Worm (Caenorhabditis elegans) whole organism, L4 larva: ENCODE measurements around the gene cyp-14A3.
A peak's percentile ranks its signal among the peaks of the same experiment; 100 is the strongest.

Experiments
- F37D6.2 ChIP-seq: sonication (generic microtip); optimal IDR thresholded peaks from 2 replicates; lab custom pipeline; 2016; ENCODE audit warnings: mild to moderate bottlenecking, missing genetic modification characterization, missing compliant biosample characterization
- F44E2.7 ChIP-seq: fragments of 200-800 bp; sonication (Bioruptor generic); IDR thresholded peaks from 2 replicates; pipeline ENCODE4 v2.1.2; 2022; ENCODE audit warnings: missing genetic modification characterization, missing compliant biosample characterization
- R02D3.7 ChIP-seq: fragments of 150-350 bp; sonication (generic microtip); optimal IDR thresholded peaks from 3 replicates; lab custom pipeline; 2014; ENCODE audit warnings: missing biosample characterization, missing genetic modification characterization
- T20F7.1 ChIP-seq: fragments of 200-800 bp; sonication (Bioruptor generic); optimal IDR thresholded peaks from 2 replicates; lab custom pipeline; 2018; ENCODE audit warnings: mild to moderate bottlenecking, missing genetic modification characterization, missing compliant biosample characterization
- Y75B8A.6 ChIP-seq: fragments of 200-800 bp; sonication (Bioruptor generic); IDR thresholded peaks from 2 replicates; pipeline ENCODE4 v1.3.6; 2022; ENCODE audit warnings: missing genetic modification reagents, missing genetic modification characterization, missing compliant biosample characterization
- ZK546.5 ChIP-seq, 2 experiments: sonication (generic microtip); optimal IDR thresholded peaks; 2 replicates each; lab custom pipeline; 2017; ENCODE audit warnings: missing biosample characterization in 2 of 2, missing genetic modification characterization in 2 of 2
- aha-1 ChIP-seq: fragments of 150-350 bp; peaks from one replicate; lab custom pipeline; 2014; ENCODE audit warnings: missing biosample characterization, missing genetic modification characterization
- aly-2 ChIP-seq: sonication (generic microtip); optimal IDR thresholded peaks from 2 replicates; lab custom pipeline; 2018; ENCODE audit warnings: missing biosample characterization, missing genetic modification characterization
- ama-1 ChIP-seq: fragments of 150-350 bp; optimal IDR thresholded peaks from 2 replicates; lab custom pipeline; 2014; ENCODE audit warnings: inconsistent platforms, mixed read lengths
- ceh-28 ChIP-seq: fragments of 150-350 bp; optimal IDR thresholded peaks from 2 replicates; lab custom pipeline; 2014; ENCODE audit warnings: missing biosample characterization, missing genetic modification reagents, missing genetic modification characterization
- ceh-62 ChIP-seq: sonication (generic microtip); optimal IDR thresholded peaks from 2 replicates; lab custom pipeline; 2017; ENCODE audit warnings: missing biosample characterization, missing genetic modification characterization
- daf-16 ChIP-seq, 3 experiments: sonication (generic microtip); optimal IDR thresholded peaks; 2 replicates each; lab custom pipeline; 2016 to 2017; ENCODE audit warnings: missing genetic modification characterization in 3 of 3, missing genetic modification reagents in 3 of 3, mild to moderate bottlenecking in 2 of 3, missing compliant biosample characterization in 2 of 3, missing biosample characterization in 1 of 3, moderate library complexity in 1 of 3
- dmd-8 ChIP-seq: fragments of 200-800 bp; sonication (Bioruptor generic); IDR thresholded peaks from 2 replicates; pipeline ENCODE4 v1.3.6; 2022; ENCODE audit warnings: missing genetic modification characterization, missing compliant biosample characterization
- dve-1 ChIP-seq: sonication (generic microtip); optimal IDR thresholded peaks from 2 replicates; lab custom pipeline; 2017; ENCODE audit warnings: antibody characterized with exemption, mild to moderate bottlenecking, missing genetic modification characterization, missing compliant biosample characterization; ENCODE audit not compliant: insufficient read depth
- egl-27 ChIP-seq: sonication (generic microtip); optimal IDR thresholded peaks from 3 replicates; lab custom pipeline; 2017; ENCODE audit warnings: missing biosample characterization, missing genetic modification reagents, missing genetic modification characterization
- fkh-10 ChIP-seq: fragments of 150-350 bp; optimal IDR thresholded peaks from 2 replicates; lab custom pipeline; 2014; ENCODE audit warnings: missing biosample characterization, missing genetic modification reagents, missing genetic modification characterization
- fos-1 ChIP-seq: fragments of 150-350 bp; optimal IDR thresholded peaks from 2 replicates; lab custom pipeline; 2014; ENCODE audit warnings: missing biosample characterization, missing genetic modification characterization
- hlh-11 ChIP-seq: fragments of 200-800 bp; sonication (Bioruptor generic); optimal IDR thresholded peaks from 2 replicates; lab custom pipeline; 2018; ENCODE audit warnings: mild to moderate bottlenecking, missing genetic modification characterization, missing compliant biosample characterization
- hlh-30 ChIP-seq: sonication (generic microtip); optimal IDR thresholded peaks from 2 replicates; lab custom pipeline; 2017; ENCODE audit warnings: antibody characterized with exemption, mild to moderate bottlenecking, missing genetic modification characterization, missing compliant biosample characterization; ENCODE audit not compliant: insufficient read depth
- jun-1 ChIP-seq: fragments of 150-350 bp; optimal IDR thresholded peaks from 2 replicates; lab custom pipeline; 2014; ENCODE audit warnings: missing biosample characterization, missing genetic modification reagents, missing genetic modification characterization
- lin-15B ChIP-seq: fragments of 150-350 bp; sonication (generic microtip); optimal IDR thresholded peaks from 3 replicates; lab custom pipeline; 2014; ENCODE audit warnings: missing biosample characterization, missing genetic modification characterization
- lin-39 ChIP-seq: fragments of 150-350 bp; optimal IDR thresholded peaks from 2 replicates; lab custom pipeline; 2014; ENCODE audit warnings: missing biosample characterization, missing genetic modification reagents, missing genetic modification characterization
- lsy-2 ChIP-seq, 2 experiments: fragments of 150-350 bp in 1 of 2; sonication (generic microtip) in 1 of 2; optimal IDR thresholded peaks; 2 replicates each; lab custom pipeline; 2014 to 2017; ENCODE audit warnings: missing biosample characterization in 2 of 2, missing genetic modification characterization in 2 of 2
- madf-5 ChIP-seq, 2 experiments: fragments of 200-800 bp; sonication (Bioruptor generic); IDR thresholded peaks; 2 replicates each; pipeline ENCODE4 v1.3.6; 2022; ENCODE audit warnings: missing compliant biosample characterization in 2 of 2, missing genetic modification characterization in 2 of 2
- mxl-3 ChIP-seq: fragments of 200-800 bp; sonication (Bioruptor generic); optimal IDR thresholded peaks from 2 replicates; lab custom pipeline; 2018; ENCODE audit warnings: mild to moderate bottlenecking, missing genetic modification characterization, missing compliant biosample characterization
- nhr-102 ChIP-seq: sonication (generic microtip); optimal IDR thresholded peaks from 2 replicates; lab custom pipeline; 2016; ENCODE audit warnings: mild to moderate bottlenecking, missing genetic modification characterization, moderate library complexity, missing compliant biosample characterization
- nhr-237 ChIP-seq: sonication (generic microtip); optimal IDR thresholded peaks from 2 replicates; lab custom pipeline; 2017; ENCODE audit warnings: missing biosample characterization, missing genetic modification characterization
- nhr-28 ChIP-seq: fragments of 150-350 bp; optimal IDR thresholded peaks from 2 replicates; lab custom pipeline; 2014; ENCODE audit warnings: missing biosample characterization, missing genetic modification characterization
- nhr-42 ChIP-seq: fragments of 200-800 bp; sonication (Bioruptor generic); IDR thresholded peaks from 2 replicates; pipeline ENCODE4 v1.3.6; 2022; ENCODE audit warnings: missing genetic modification characterization, missing compliant biosample characterization
- nhr-6 ChIP-seq: fragments of 150-350 bp; optimal IDR thresholded peaks from 2 replicates; lab custom pipeline; 2014; ENCODE audit warnings: missing biosample characterization, missing genetic modification characterization
- nhr-77 ChIP-seq: fragments of 150-350 bp; optimal IDR thresholded peaks from 2 replicates; lab custom pipeline; 2014; ENCODE audit warnings: missing biosample characterization, missing genetic modification characterization
- saeg-2 ChIP-seq: fragments of 200-800 bp; sonication (Bioruptor generic); IDR thresholded peaks from 2 replicates; pipeline ENCODE4 v1.3.6; 2022; ENCODE audit warnings: missing genetic modification reagents, missing genetic modification characterization, missing compliant biosample characterization
- sdz-12 ChIP-seq: fragments of 200-800 bp; sonication (Bioruptor generic); optimal IDR thresholded peaks from 2 replicates; lab custom pipeline; 2018; ENCODE audit warnings: mild to moderate bottlenecking, missing genetic modification characterization, missing compliant biosample characterization
- snpc-1.2 ChIP-seq: fragments of 200-800 bp; sonication (Bioruptor generic); IDR thresholded peaks from 2 replicates; pipeline ENCODE4 v1.3.6; 2022; ENCODE audit warnings: missing genetic modification reagents, missing genetic modification characterization, missing compliant biosample characterization
- tra-1 ChIP-seq: fragments of 200-800 bp; sonication (Bioruptor generic); IDR thresholded peaks from 2 replicates; pipeline ENCODE4 v1.3.6; 2022; ENCODE audit warnings: missing genetic modification reagents, missing genetic modification characterization, missing compliant biosample characterization
- unc-130 ChIP-seq: sonication (generic microtip); optimal IDR thresholded peaks from 2 replicates; lab custom pipeline; 2016; ENCODE audit warnings: missing genetic modification reagents, missing genetic modification characterization, missing compliant biosample characterization
- unc-62 ChIP-seq, 3 experiments: fragments of 150-350 bp in 1 of 3; sonication (generic microtip); optimal IDR thresholded peaks in 2 of 3; peaks in 1 of 3; 1 replicate in 1 of 3; 2 replicates in 2 of 3; lab custom pipeline; 2014 to 2017; ENCODE audit warnings: missing biosample characterization in 3 of 3, missing genetic modification characterization in 3 of 3, missing genetic modification reagents in 3 of 3, missing genotype in 1 of 3
- vab-7 ChIP-seq: fragments of 200-800 bp; sonication (Bioruptor generic); IDR thresholded peaks from 2 replicates; pipeline ENCODE4 v1.3.6; 2022; ENCODE audit warnings: missing genetic modification reagents, missing genetic modification characterization, missing compliant biosample characterization
- zip-11 ChIP-seq: fragments of 200-800 bp; sonication (Bioruptor generic); IDR thresholded peaks from 2 replicates; pipeline ENCODE4 v1.3.6; 2022; ENCODE audit warnings: missing genetic modification characterization, missing compliant biosample characterization
- zip-2 ChIP-seq: fragments of 150-350 bp; optimal IDR thresholded peaks from 2 replicates; lab custom pipeline; 2014; ENCODE audit warnings: missing biosample characterization, missing genetic modification characterization
- ztf-11 ChIP-seq: fragments of 150-350 bp; optimal IDR thresholded peaks from 2 replicates; lab custom pipeline; 2014; ENCODE audit warnings: missing biosample characterization, missing genetic modification characterization

Gene cyp-14A3

ce11 chrX:13234879-13235278 is 39.1 kb downstream of the cyp-14A3 start, which contains the start of gene K08H2.2:
Gene K08H2.2, minus strand, starts transcription at chrX:13234979.
- TF ChIP-seq aha-1 (tag; lab: Kevin White, UChicago) (peak; percentile 1), hlh-30 (tag; lab: Kevin White, UChicago) (no peak), unc-130 (GFP tag; lab: Kevin White, UChicago) (no peak), ZK546.5 (tag; optimal IDR thresholded peaks at IDR 0.05; lab: Kevin White, UChicago) (no peak)

ce11 chrX:13232259-13232658 is 41.7 kb downstream of the cyp-14A3 start, which contains the start of gene bgnt-1.5:
Gene bgnt-1.5, minus strand, starts transcription at chrX:13232359.
- no peak for TF ChIP-seq mxl-3 (GFP tag; lab: Kevin White, UChicago)
- TF ChIP-seq tra-1 (GFP tag; lab: Robert Waterston, UW), result no peak
- TF ChIP-seq snpc-1.2, result no peak
- peak; percentile 45 for TF ChIP-seq aha-1 (tag; lab: Kevin White, UChicago)
- TF ChIP-seq T20F7.1 (GFP tag; lab: Kevin White, UChicago), result no peak
- TF ChIP-seq Y75B8A.6 (GFP tag; lab: Robert Waterston, UW), result no peak

- TF ChIP-seq ceh-62 (tag; lab: Kevin White, UChicago) (no peak), egl-27 (tag; lab: Kevin White, UChicago) (no peak), fos-1 (tag; lab: Kevin White, UChicago) (no peak), madf-5 (GFP tag; IDR thresholded peaks at IDR 0.05; lab: Robert Waterston, UW) (no peak), dve-1 (tag; lab: Kevin White, UChicago) (no peak), fkh-10 (GFP tag; lab: Kevin White, UChicago) (no peak), saeg-2 (GFP tag; lab: Robert Waterston, UW) (no peak), ztf-11 (tag; lab: Kevin White, UChicago) (no peak)
These were observed 46.2 kb downstream of the cyp-14A3 start for ce11 chrX:13227778-13228177.

ce11 chrX:13226614-13227096 is 47.3 kb downstream of the cyp-14A3 start, which contains the start of gene skr-21:
Gene skr-21, minus strand, starts transcription at chrX:13226664.
- no peak for TF ChIP-seq dmd-8 (GFP tag; lab: Robert Waterston, UW)
- TF ChIP-seq nhr-102 (tag; lab: Kevin White, UChicago), result no peak
- no peak for TF ChIP-seq nhr-77 (tag; lab: Kevin White, UChicago)
- no peak for TF ChIP-seq Y75B8A.6 (GFP tag; lab: Robert Waterston, UW)
- no peak for TF ChIP-seq tra-1 (GFP tag; lab: Robert Waterston, UW)
- TF ChIP-seq dve-1 (tag; lab: Kevin White, UChicago), result peak; percentile 5
- no peak for TF ChIP-seq nhr-42
- peak; percentile 64 for TF ChIP-seq ceh-28 (tag; lab: Kevin White, UChicago)
- peak; percentile 32 for TF ChIP-seq nhr-6
- no peak for TF ChIP-seq ceh-62 (tag; lab: Kevin White, UChicago)
- no peak for TF ChIP-seq aly-2 (tag; lab: Kevin White, UChicago)

DNA sequence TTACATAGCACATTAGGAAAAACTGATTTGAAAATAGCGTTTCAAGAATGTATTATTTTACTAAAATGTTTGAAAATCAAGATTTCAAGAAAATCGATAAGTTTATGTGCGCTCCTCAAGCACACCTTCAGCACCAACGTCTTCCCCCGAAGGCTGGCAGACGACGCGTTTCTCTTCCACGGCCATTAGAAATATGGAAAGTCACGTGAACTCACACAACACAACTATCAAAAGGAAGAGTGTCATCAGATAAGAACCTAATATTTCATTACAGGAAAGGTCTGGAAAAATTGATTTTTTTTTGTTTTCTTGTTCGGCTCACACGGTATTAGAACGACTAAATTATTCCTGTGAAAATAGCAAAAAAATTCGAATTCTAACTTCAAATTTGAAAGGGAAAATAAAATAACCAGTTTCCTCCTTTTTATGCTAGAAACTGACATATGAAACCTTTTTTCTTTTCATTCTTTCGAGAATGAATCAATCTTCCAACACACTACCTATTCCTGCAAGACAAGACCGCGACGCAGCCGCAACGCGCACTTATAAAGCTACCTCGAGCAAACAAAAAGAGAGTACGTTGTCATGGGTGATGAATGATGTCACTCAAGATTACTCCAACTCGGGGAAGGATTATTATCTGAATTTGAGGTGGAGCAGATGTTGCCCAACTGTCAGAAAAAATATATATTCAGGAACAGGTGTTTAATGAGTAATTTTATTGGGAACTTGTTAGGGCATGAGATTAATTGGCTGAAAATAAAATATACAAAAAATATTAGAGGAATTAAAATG is 48.7 kb downstream of the cyp-14A3 start:
- TF ChIP-seq nhr-28 (tag; lab: Kevin White, UChicago) (peak; percentile 46), F37D6.2 (no peak), daf-16 (GFP tag; optimal IDR thresholded peaks at IDR 0.05; lab: Kevin White, UChicago) (no peak), daf-16 (tag; optimal IDR thresholded peaks at IDR 0.05; lab: Kevin White, UChicago) (peak; percentile 68), lin-15B (no peak), lin-39 (tag; lab: Kevin White, UChicago) (no peak), unc-62 (GFP tag; optimal IDR thresholded peaks at IDR 0.05 in 1 of 2; lab: Kevin White, UChicago) (peak in 1 of 2 experiments; percentile 93), unc-62 (tag; optimal IDR thresholded peaks at IDR 0.05; lab: Kevin White, UChicago) (no peak), F44E2.7 (GFP tag; lab: Robert Waterston, UW) (no peak), nhr-77 (tag; lab: Kevin White, UChicago) (no peak), vab-7 (GFP tag; lab: Robert Waterston, UW) (no peak), jun-1 (tag; lab: Kevin White, UChicago) (no peak), dve-1 (tag; lab: Kevin White, UChicago) (peak; percentile 32), nhr-237 (no peak), zip-11 (GFP tag; lab: Robert Waterston, UW) (no peak), zip-2 (tag; lab: Kevin White, UChicago) (no peak), R02D3.7 (tag; lab: Kevin White, UChicago) (no peak), snpc-1.2 (no peak), ama-1 (lab: Kevin White, UChicago) (no peak), sdz-12 (GFP tag; lab: Kevin White, UChicago) (no peak), hlh-11 (peak; percentile 55), lsy-2 (tag; optimal IDR thresholded peaks at IDR 0.05; lab: Kevin White, UChicago) (peak in 1 of 2 experiments; percentile 36)
